Fruit fly (Drosophila melanogaster) whole organism, embryonic: ENCODE measurements around the gene CG10512.

Experiments used
- Abd-B ChIP-seq: fragments of 200-800 bp; sonication (Bioruptor generic); optimal IDR thresholded peaks from 2 replicates; lab custom pipeline; 2018; ENCODE audit warnings: missing biosample characterization, mild to moderate bottlenecking, missing genetic modification characterization, moderate library complexity
- BEAF-32 ChIP-seq: fragments of 200-800 bp; sonication (Bioruptor generic); optimal IDR thresholded peaks from 3 replicates; lab custom pipeline; 2017; ENCODE audit warnings: missing biosample characterization, missing genetic modification characterization, mild to moderate bottlenecking, moderate library complexity, missing genetic modification reagents
- Bgb ChIP-seq: fragments of 200-800 bp; sonication (Bioruptor generic); IDR thresholded peaks from 2 replicates; pipeline ENCODE4 v1.3.6; 2022; ENCODE audit warnings: missing biosample characterization, missing genetic modification characterization; ENCODE audit not compliant: partially characterized antibody
- BtbVII ChIP-seq: fragments of 200-800 bp; sonication (Bioruptor generic); optimal IDR thresholded peaks from 3 replicates; lab custom pipeline; 2017; ENCODE audit warnings: missing biosample characterization, mild to moderate bottlenecking, missing genetic modification characterization
- C15 ChIP-seq: fragments of 200-800 bp; sonication (Bioruptor generic); IDR thresholded peaks from 3 replicates; pipeline ENCODE4 v1.3.6; 2022; ENCODE audit warnings: missing biosample characterization, missing genetic modification characterization
- CG10431 ChIP-seq: fragments of 200-800 bp; sonication (Bioruptor generic); optimal IDR thresholded peaks from 3 replicates; lab custom pipeline; 2018; ENCODE audit warnings: missing biosample characterization, mild to moderate bottlenecking, missing genetic modification characterization
- CG12071 ChIP-seq: fragments of 200-800 bp; sonication (Bioruptor generic); optimal IDR thresholded peaks from 3 replicates; lab custom pipeline; 2018; ENCODE audit warnings: missing biosample characterization, mild to moderate bottlenecking, missing genetic modification characterization
- CG13123 ChIP-seq: fragments of 200-800 bp; sonication (Bioruptor generic); optimal IDR thresholded peaks from 2 replicates; lab custom pipeline; 2016; ENCODE audit warnings: missing biosample characterization, missing genetic modification characterization
- CG14441 ChIP-seq: fragments of 200-800 bp; sonication (Bioruptor generic); IDR thresholded peaks from 2 replicates; pipeline ENCODE4 v1.3.6; 2022; ENCODE audit warnings: missing biosample characterization, missing genetic modification characterization
- CG14710 ChIP-seq: fragments of 200-800 bp; sonication (Bioruptor generic); optimal IDR thresholded peaks from 3 replicates; lab custom pipeline; 2019; ENCODE audit warnings: missing biosample characterization, mild to moderate bottlenecking, missing genetic modification characterization, moderate library complexity
- CG15011 ChIP-seq: fragments of 200-800 bp; sonication (Bioruptor generic); optimal IDR thresholded peaks from 3 replicates; lab custom pipeline; 2018; ENCODE audit warnings: missing biosample characterization, mild to moderate bottlenecking, missing genetic modification characterization
- CG15479 ChIP-seq: fragments of 200-800 bp; sonication (Bioruptor generic); optimal IDR thresholded peaks from 3 replicates; lab custom pipeline; 2019; ENCODE audit warnings: missing biosample characterization, mild to moderate bottlenecking, missing genetic modification characterization, moderate library complexity
- CG16863 ChIP-seq: fragments of 200-800 bp; sonication (Bioruptor generic); optimal IDR thresholded peaks from 3 replicates; lab custom pipeline; 2016; ENCODE audit warnings: missing biosample characterization, missing genetic modification characterization
- CG17186 ChIP-seq: fragments of 200-800 bp; sonication (Bioruptor generic); optimal IDR thresholded peaks from 3 replicates; lab custom pipeline; 2017; ENCODE audit warnings: missing biosample characterization, missing genetic modification reagents, missing genetic modification characterization
- CG1832 ChIP-seq: fragments of 200-800 bp; sonication (Bioruptor generic); optimal IDR thresholded peaks from 2 replicates; lab custom pipeline; 2017; ENCODE audit warnings: missing biosample characterization, mild to moderate bottlenecking, missing genetic modification characterization, inconsistent platforms
- CG2202 ChIP-seq: fragments of 200-800 bp; sonication (Bioruptor generic); optimal IDR thresholded peaks from 2 replicates; lab custom pipeline; 2018; ENCODE audit warnings: missing biosample characterization, mild to moderate bottlenecking, missing genetic modification characterization
- CG30431 ChIP-seq: fragments of 200-800 bp; sonication (Bioruptor generic); optimal IDR thresholded peaks from 2 replicates; lab custom pipeline; 2017; ENCODE audit warnings: missing biosample characterization, missing genetic modification characterization
- CG3281 ChIP-seq: fragments of 200-800 bp; sonication (Bioruptor generic); optimal IDR thresholded peaks from 3 replicates; lab custom pipeline; 2017; ENCODE audit warnings: missing biosample characterization, mild to moderate bottlenecking, missing genetic modification characterization
- CG4707 ChIP-seq: fragments of 200-800 bp; sonication (Bioruptor generic); optimal IDR thresholded peaks from 2 replicates; lab custom pipeline; 2018; ENCODE audit warnings: missing biosample characterization, mild to moderate bottlenecking, missing genetic modification characterization, moderate library complexity
- CG7357 ChIP-seq: fragments of 200-800 bp; sonication (Bioruptor generic); IDR thresholded peaks from 3 replicates; pipeline ENCODE4 v1.3.6; 2022; ENCODE audit warnings: missing biosample characterization, missing genetic modification characterization
- CG7556 ChIP-seq: fragments of 200-800 bp; sonication (Bioruptor generic); optimal IDR thresholded peaks from 2 replicates; lab custom pipeline; 2017; ENCODE audit warnings: missing biosample characterization, mild to moderate bottlenecking, missing genetic modification characterization
- CG7928 ChIP-seq: fragments of 200-800 bp; sonication (Bioruptor generic); optimal IDR thresholded peaks from 2 replicates; lab custom pipeline; 2017; ENCODE audit warnings: missing biosample characterization, mild to moderate bottlenecking, missing genetic modification characterization
- CG7987 ChIP-seq: fragments of 200-800 bp; sonication (Bioruptor generic); optimal IDR thresholded peaks from 2 replicates; lab custom pipeline; 2018; ENCODE audit warnings: missing biosample characterization, mild to moderate bottlenecking, missing genetic modification characterization, moderate library complexity
- CHES-1-like ChIP-seq: fragments of 200-800 bp; sonication (Bioruptor generic); optimal IDR thresholded peaks from 2 replicates; lab custom pipeline; 2016; ENCODE audit warnings: missing biosample characterization, missing genetic modification characterization
- D19A ChIP-seq: fragments of 200-800 bp; optimal IDR thresholded peaks from 3 replicates; lab custom pipeline; 2019; ENCODE audit warnings: missing biosample characterization, mild to moderate bottlenecking, missing genetic modification characterization, moderate library complexity
- Dad ChIP-seq: fragments of 200-800 bp; sonication (Bioruptor generic); optimal IDR thresholded peaks from 3 replicates; lab custom pipeline; 2016; ENCODE audit warnings: missing biosample characterization, missing genetic modification characterization
- Doc3 ChIP-seq: fragments of 200-800 bp; sonication (Bioruptor generic); IDR thresholded peaks from 3 replicates; pipeline ENCODE4 v1.3.6; 2022; ENCODE audit warnings: missing biosample characterization, missing genetic modification characterization; ENCODE audit not compliant: partially characterized antibody
- Drgx ChIP-seq: fragments of 200-800 bp; sonication (Bioruptor generic); IDR thresholded peaks from 2 replicates; pipeline ENCODE4 v1.3.6; 2022; ENCODE audit warnings: missing biosample characterization, missing genetic modification characterization
- H15 ChIP-seq: fragments of 200-800 bp; sonication (Bioruptor generic); IDR thresholded peaks from 3 replicates; pipeline ENCODE4 v1.3.6; 2022; ENCODE audit warnings: missing biosample characterization, missing genetic modification characterization
- HmgD ChIP-seq: fragments of 200-800 bp; sonication (Bioruptor generic); optimal IDR thresholded peaks from 3 replicates; lab custom pipeline; 2016; ENCODE audit warnings: missing biosample characterization, missing genetic modification characterization
- Hsf ChIP-seq: fragments of 200-800 bp; sonication (Bioruptor generic); optimal IDR thresholded peaks from 3 replicates; lab custom pipeline; 2016; ENCODE audit warnings: missing biosample characterization, missing genetic modification characterization
- Kr ChIP-seq: fragments of 200-800 bp; sonication (Bioruptor generic); optimal IDR thresholded peaks from 2 replicates; lab custom pipeline; 2017; ENCODE audit warnings: missing biosample characterization, mild to moderate bottlenecking, missing genetic modification characterization
- Mrtf ChIP-seq: fragments of 200-800 bp; sonication (Bioruptor generic); IDR thresholded peaks from 3 replicates; pipeline ENCODE4 v1.3.6; 2022; ENCODE audit warnings: missing biosample characterization, missing genetic modification characterization
- Nf-YB ChIP-seq: fragments of 200-800 bp; sonication (Bioruptor generic); optimal IDR thresholded peaks from 3 replicates; lab custom pipeline; 2019; ENCODE audit warnings: missing biosample characterization, mild to moderate bottlenecking, missing genetic modification characterization, moderate library complexity
- NfI ChIP-seq: fragments of 200-800 bp; sonication (Bioruptor generic); optimal IDR thresholded peaks from 3 replicates; lab custom pipeline; 2018; ENCODE audit warnings: missing biosample characterization, mild to moderate bottlenecking, missing genetic modification characterization, moderate library complexity
- Pdp1 ChIP-seq, 2 experiments: fragments of 200-800 bp; sonication (Bioruptor generic); optimal IDR thresholded peaks; 3 replicates each; lab custom pipeline; 2016; ENCODE audit warnings: missing biosample characterization in 2 of 2, missing genetic modification characterization in 2 of 2, mild to moderate bottlenecking in 1 of 2, moderate library complexity in 1 of 2
- Sox102F ChIP-seq: fragments of 200-800 bp; sonication (Bioruptor generic); optimal IDR thresholded peaks from 2 replicates; lab custom pipeline; 2018; ENCODE audit warnings: missing biosample characterization, mild to moderate bottlenecking, missing genetic modification characterization, moderate library complexity
- Sry-δ ChIP-seq: fragments of 200-800 bp; sonication (Bioruptor generic); optimal IDR thresholded peaks from 2 replicates; lab custom pipeline; 2016; ENCODE audit warnings: missing biosample characterization, missing genetic modification characterization
- Vsx1 ChIP-seq: fragments of 200-800 bp; sonication (Bioruptor generic); optimal IDR thresholded peaks from 2 replicates; lab custom pipeline; 2017; ENCODE audit warnings: missing biosample characterization, mild to moderate bottlenecking, missing genetic modification characterization, missing genetic modification reagents
- dysf ChIP-seq: fragments of 200-800 bp; sonication (Bioruptor generic); IDR thresholded peaks from 3 replicates; pipeline ENCODE4 v1.3.6; 2022; ENCODE audit warnings: missing biosample characterization, missing genetic modification characterization
- eve ChIP-seq, 2 experiments: fragments of >200 bp; optimal IDR thresholded peaks; 2 replicates each; lab custom pipeline; 2017; ENCODE audit warnings: missing biosample characterization in 2 of 2, missing genetic modification characterization in 2 of 2
- jigr1 ChIP-seq: fragments of 200-800 bp; sonication (Bioruptor generic); IDR thresholded peaks from 3 replicates; pipeline ENCODE4 v1.3.6; 2022; ENCODE audit warnings: missing biosample characterization, missing genetic modification characterization
- lbe ChIP-seq: fragments of 200-800 bp; sonication (Bioruptor generic); optimal IDR thresholded peaks from 2 replicates; lab custom pipeline; 2016; ENCODE audit warnings: missing biosample characterization, mild to moderate bottlenecking, missing genetic modification characterization
- rib ChIP-seq: fragments of 200-800 bp; sonication (Bioruptor generic); IDR thresholded peaks from 2 replicates; pipeline ENCODE4 v1.3.6; 2022; ENCODE audit warnings: missing biosample characterization, missing genetic modification characterization
- schlank ChIP-seq: fragments of 200-800 bp; sonication (Bioruptor generic); optimal IDR thresholded peaks from 2 replicates; lab custom pipeline; 2018; ENCODE audit warnings: missing biosample characterization, mild to moderate bottlenecking, missing genetic modification characterization
- tap ChIP-seq: fragments of 200-800 bp; optimal IDR thresholded peaks from 3 replicates; lab custom pipeline; 2019; ENCODE audit warnings: missing biosample characterization, mild to moderate bottlenecking, missing genetic modification characterization, moderate library complexity
- trem ChIP-seq: fragments of 200-800 bp; optimal IDR thresholded peaks from 3 replicates; lab custom pipeline; 2019; ENCODE audit warnings: missing biosample characterization, mild to moderate bottlenecking, missing genetic modification characterization, moderate library complexity
- ttk ChIP-seq: fragments of 200-800 bp; sonication (Bioruptor generic); IDR thresholded peaks from 2 replicates; pipeline ENCODE4 v2.1.2; 2022; ENCODE audit warnings: missing biosample characterization, missing genetic modification characterization
- usp ChIP-seq: fragments of >200 bp; optimal IDR thresholded peaks from 2 replicates; lab custom pipeline; 2017; ENCODE audit warnings: missing biosample characterization, missing genetic modification characterization
- yki ChIP-seq: fragments of >200 bp; optimal IDR thresholded peaks from 3 replicates; lab custom pipeline; 2018

The CG10512 gene

DNA sequence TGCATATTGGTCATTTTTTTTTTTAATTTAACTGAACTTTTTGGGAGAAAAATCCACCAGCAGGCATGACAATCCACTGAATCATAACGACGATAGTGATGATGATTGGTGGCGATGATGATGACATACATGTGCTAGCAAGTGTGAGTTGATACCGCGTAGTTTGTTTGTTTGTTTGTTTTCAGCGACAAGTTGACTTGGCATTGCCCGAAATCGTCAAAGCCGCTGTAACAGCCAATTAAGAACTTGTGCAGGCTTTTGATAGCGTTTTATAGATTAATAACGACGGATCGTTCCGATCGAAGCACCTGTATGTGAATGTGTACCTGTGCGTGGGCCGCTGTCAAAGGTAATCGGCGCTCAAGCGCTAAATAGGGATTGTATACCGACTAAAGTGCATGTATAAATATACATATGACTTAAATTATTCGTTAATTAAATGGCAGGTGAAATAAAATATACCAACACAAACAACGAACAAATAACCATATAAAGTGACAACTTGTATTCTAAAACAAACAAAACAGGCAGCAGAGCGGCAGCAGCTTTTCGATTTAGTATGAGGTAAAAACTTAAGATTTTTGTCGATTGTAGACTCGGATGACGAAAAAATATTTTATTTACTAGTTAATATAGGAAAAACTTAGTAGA is 1.3 kb upstream of the CG10512 start (continued):
- peak; percentile 3 for TF ChIP-seq CG12071 (GFP tag; lab: Kevin White, UChicago)
- TF ChIP-seq H15 = no peak
- no peak for TF ChIP-seq Bgb
- no peak; the same call in 2 of the 3 replicates for TF ChIP-seq dysf (GFP tag; lab: Robert Waterston, UW)
- TF ChIP-seq Mrtf (GFP tag; lab: Robert Waterston, UW) = peak; percentile 27; the same call in 1 of the 3 replicates
- no peak for TF ChIP-seq BtbVII (GFP tag; lab: Kevin White, UChicago)
- TF ChIP-seq rib (GFP tag; lab: Robert Waterston, UW) = no peak
- no peak for TF ChIP-seq yki
- no peak for TF ChIP-seq eve (GFP tag; optimal IDR thresholded peaks at IDR 0.05; lab: Kevin White, UChicago)
- TF ChIP-seq ttk (GFP tag; lab: Robert Waterston, UW) = no peak
- no peak for TF ChIP-seq CG7357 (GFP tag; lab: Robert Waterston, UW)
- TF ChIP-seq Dad = no peak
- TF ChIP-seq Vsx1 (GFP tag; lab: Kevin White, UChicago) = peak; percentile 82
- peak in 1 of 2 experiments; percentile 32 for TF ChIP-seq Pdp1 (GFP tag; optimal IDR thresholded peaks at IDR 0.05; lab: Kevin White, UChicago)
- TF ChIP-seq C15 = 0 out of 3 replicates have a peak, but pooled peaks have one; percentile 22
- TF ChIP-seq trem = no peak
- no peak for TF ChIP-seq CG7928 (GFP tag; lab: Kevin White, UChicago)
- TF ChIP-seq CG13123 = no peak
- TF ChIP-seq BEAF-32 (GFP tag; lab: Kevin White, UChicago) = no peak
- no peak for TF ChIP-seq CG7556 (GFP tag; lab: Kevin White, UChicago)
- no peak for TF ChIP-seq CG15479 (GFP tag; lab: Kevin White, UChicago)
- TF ChIP-seq Abd-B (GFP tag; lab: Kevin White, UChicago) = no peak
- no peak for TF ChIP-seq CG1832
- TF ChIP-seq Drgx (GFP tag; lab: Robert Waterston, UW) = 0 out of 2 replicates have a peak, but pooled peaks have one; percentile 27
- no peak for TF ChIP-seq CG17186
- TF ChIP-seq CG4707 (GFP tag; lab: Kevin White, UChicago) = no peak
- TF ChIP-seq NfI (GFP tag; lab: Kevin White, UChicago) = peak; percentile 3
- no peak for TF ChIP-seq CG14710 (tag; lab: Kevin White, UChicago)
- TF ChIP-seq HmgD = no peak
- TF ChIP-seq CG3281 (GFP tag; lab: Kevin White, UChicago) = peak; percentile 19
- no peak for TF ChIP-seq CG10431
- no peak for TF ChIP-seq schlank (tag; lab: Kevin White, UChicago)
- TF ChIP-seq CG2202 (tag; lab: Kevin White, UChicago) = no peak

DNA sequence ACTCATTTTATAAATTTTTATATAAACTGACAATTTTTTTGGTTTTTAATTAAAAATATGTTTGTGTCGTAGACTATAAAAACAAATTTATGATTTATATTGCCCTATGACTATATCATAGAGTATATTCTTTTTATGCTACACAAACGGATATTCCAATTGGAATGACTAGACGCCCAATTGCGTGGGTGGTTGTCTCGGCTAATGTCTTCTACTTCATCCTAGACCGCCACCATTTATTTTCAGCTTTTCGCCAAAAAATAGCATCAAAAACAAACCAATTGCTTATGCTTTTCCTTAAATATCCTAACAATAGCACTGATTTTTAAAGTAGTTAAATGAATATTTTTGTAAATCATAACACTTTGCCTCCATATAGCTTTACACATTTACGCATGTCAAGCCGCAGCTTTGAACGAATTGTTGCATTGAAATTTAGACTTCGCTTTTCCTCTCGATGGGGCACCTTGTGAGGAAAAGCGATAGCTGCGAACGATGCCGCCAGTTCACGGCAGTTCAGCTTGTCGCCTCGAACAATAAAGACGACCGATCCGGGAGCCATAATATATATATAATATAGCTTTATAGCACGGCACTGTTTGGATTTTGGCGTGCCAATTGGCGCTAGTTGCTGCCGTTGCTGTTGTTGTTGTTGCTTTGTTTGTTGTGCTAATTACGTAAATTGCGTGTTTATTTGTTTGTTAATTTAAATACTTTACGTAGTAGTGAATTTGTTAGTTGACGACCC is 517 bp upstream of the CG10512 start:
- TF ChIP-seq CHES-1-like (GFP tag; lab: Kevin White, UChicago) (no peak), Abd-B (GFP tag; lab: Kevin White, UChicago) (no peak), usp (no peak), CG30431 (GFP tag; lab: Kevin White, UChicago) (no peak), CG16863 (GFP tag; lab: Kevin White, UChicago) (no peak), Hsf (GFP tag; lab: Kevin White, UChicago) (no peak), Nf-YB (no peak), D19A (tag; lab: Kevin White, UChicago) (peak; percentile 63), CG7987 (no peak), Sry-δ (GFP tag; lab: Kevin White, UChicago) (no peak), jigr1 (GFP tag; lab: Robert Waterston, UW) (no peak), lbe (GFP tag; lab: Kevin White, UChicago) (no peak), Kr (GFP tag; lab: Kevin White, UChicago) (no peak), tap (tag; lab: Kevin White, UChicago) (no peak), CG15011 (GFP tag; lab: Kevin White, UChicago) (no peak), CG14441 (GFP tag; lab: Robert Waterston, UW) (peak; percentile 36; the same call in 1 of the 2 replicates), Doc3 (GFP tag; lab: Robert Waterston, UW) (no peak), Sox102F (GFP tag; lab: Kevin White, UChicago) (no peak), BEAF-32 (GFP tag; lab: Kevin White, UChicago) (peak; percentile 1)
